Worm (Caenorhabditis elegans) whole organism, L1 larva: ENCODE data around the gene srsx-13.

Source experiments
- aha-1 ChIP-seq: fragments of 150-350 bp; optimal IDR thresholded peaks from 2 replicates; lab custom pipeline; 2014; ENCODE audit warnings: missing biosample characterization, missing genetic modification characterization
- aly-2 ChIP-seq: fragments of 150-350 bp; optimal IDR thresholded peaks from 2 replicates; lab custom pipeline; 2014; ENCODE audit warnings: missing biosample characterization, missing genetic modification characterization
- ama-1 ChIP-seq: fragments of 150-350 bp; optimal IDR thresholded peaks from 2 replicates; lab custom pipeline; 2014
- jun-1 ChIP-seq: fragments of 150-350 bp; optimal IDR thresholded peaks from 2 replicates; lab custom pipeline; 2014; ENCODE audit warnings: missing biosample characterization, missing genetic modification reagents, missing genetic modification characterization
- lin-13 ChIP-seq: fragments of 150-350 bp; optimal IDR thresholded peaks from 2 replicates; lab custom pipeline; 2014; ENCODE audit warnings: missing biosample characterization, missing genetic modification reagents, missing genetic modification characterization
- nhr-90 ChIP-seq: sonication (generic microtip); optimal IDR thresholded peaks from 2 replicates; lab custom pipeline; 2016; ENCODE audit warnings: mild to moderate bottlenecking, missing genetic modification characterization, missing compliant biosample characterization; ENCODE audit not compliant: poor library complexity
- skn-1 ChIP-seq: fragments of 150-350 bp; optimal IDR thresholded peaks from 2 replicates; lab custom pipeline; 2014; ENCODE audit warnings: missing biosample characterization, missing genetic modification characterization
- unc-62 ChIP-seq: fragments of 150-350 bp; optimal IDR thresholded peaks from 2 replicates; lab custom pipeline; 2014; ENCODE audit warnings: missing biosample characterization, missing genetic modification reagents, missing genetic modification characterization
- zag-1 ChIP-seq: fragments of 150-350 bp; optimal IDR thresholded peaks from 2 replicates; lab custom pipeline; 2014; ENCODE audit warnings: missing biosample characterization, missing genetic modification characterization

- TF ChIP-seq ama-1 (lab: Kevin White, UChicago) (no peak), jun-1 (tag; lab: Kevin White, UChicago) (no peak), nhr-90 (tag; lab: Kevin White, UChicago) (no peak), lin-13 (GFP tag; lab: Kevin White, UChicago) (no peak), aha-1 (no peak), zag-1 (no peak), aly-2 (tag; lab: Kevin White, UChicago) (no peak), skn-1 (tag; lab: Kevin White, UChicago) (no peak), unc-62 (no peak)
These were observed 31.6 kb downstream of the srsx-13 start, which contains the start of gene str-207 for ce11 chrV:4951434-4951833.
